Worm (Caenorhabditis elegans) whole organism, L3 larva: ENCODE results near the gene srh-83.

ENCODE experiments used
- R02D3.7 ChIP-seq: fragments of 150-350 bp; optimal IDR thresholded peaks from 2 replicates; lab custom pipeline; 2014; ENCODE audit warnings: missing biosample characterization, missing genetic modification characterization
- ZK546.5 ChIP-seq: sonication (generic microtip); optimal IDR thresholded peaks from 2 replicates; lab custom pipeline; 2017; ENCODE audit warnings: missing biosample characterization, missing genetic modification characterization
- aly-2 ChIP-seq: fragments of 150-350 bp; optimal IDR thresholded peaks from 2 replicates; lab custom pipeline; 2014; ENCODE audit warnings: missing biosample characterization, missing genetic modification characterization
- ama-1 ChIP-seq: fragments of 150-350 bp; optimal IDR thresholded peaks from 2 replicates; lab custom pipeline; 2018
- ceh-16 ChIP-seq: sonication (generic microtip); optimal IDR thresholded peaks from 2 replicates; lab custom pipeline; 2017; ENCODE audit warnings: missing biosample characterization, missing genetic modification characterization
- ceh-28 ChIP-seq: fragments of 150-350 bp; optimal IDR thresholded peaks from 2 replicates; lab custom pipeline; 2014; ENCODE audit warnings: missing biosample characterization, missing genetic modification reagents, missing genetic modification characterization
- ceh-82 ChIP-seq: fragments of 150-350 bp; optimal IDR thresholded peaks from 2 replicates; lab custom pipeline; 2014; ENCODE audit warnings: missing biosample characterization, missing genetic modification characterization
- ceh-9 ChIP-seq: sonication (generic microtip); optimal IDR thresholded peaks from 2 replicates; lab custom pipeline; 2018; ENCODE audit warnings: missing biosample characterization, missing genetic modification characterization
- daf-12 ChIP-seq: fragments of 150-350 bp; optimal IDR thresholded peaks from 2 replicates; lab custom pipeline; 2014; ENCODE audit warnings: missing biosample characterization, missing genetic modification reagents, missing genetic modification characterization
- egl-27 ChIP-seq: sonication (generic microtip); optimal IDR thresholded peaks from 4 replicates; lab custom pipeline; 2017; ENCODE audit warnings: missing biosample characterization, missing genetic modification reagents, missing genetic modification characterization
- egl-5 ChIP-seq: fragments of 150-350 bp; optimal IDR thresholded peaks from 2 replicates; lab custom pipeline; 2017; ENCODE audit warnings: missing biosample characterization, missing genetic modification reagents, missing genetic modification characterization, inconsistent platforms
- elt-1 ChIP-seq: fragments of 150-350 bp; optimal IDR thresholded peaks from 2 replicates; lab custom pipeline; 2014; ENCODE audit warnings: missing biosample characterization, missing genetic modification characterization
- elt-2 ChIP-seq: sonication (generic microtip); optimal IDR thresholded peaks from 2 replicates; lab custom pipeline; 2016; ENCODE audit warnings: missing genetic modification reagents, mild to moderate bottlenecking, missing genetic modification characterization, missing compliant biosample characterization
- elt-3 ChIP-seq, 3 experiments: fragments of 150-350 bp in 1 of 3; sonication (generic microtip) in 2 of 3; optimal IDR thresholded peaks; 2 replicates in 2 of 3; 4 replicates in 1 of 3; lab custom pipeline; 2014 to 2017; ENCODE audit warnings: missing biosample characterization in 3 of 3, missing genetic modification characterization in 3 of 3
- eor-1 ChIP-seq, 2 experiments: fragments of 150-350 bp; optimal IDR thresholded peaks; 2 replicates each; lab custom pipeline; 2014 to 2018; ENCODE audit warnings: missing biosample characterization in 2 of 2, missing genetic modification characterization in 2 of 2
- fkh-10 ChIP-seq: sonication (generic microtip); optimal IDR thresholded peaks from 2 replicates; lab custom pipeline; 2017; ENCODE audit warnings: missing biosample characterization, missing genetic modification reagents, missing genetic modification characterization
- fkh-2 ChIP-seq: fragments of 150-350 bp; optimal IDR thresholded peaks from 2 replicates; lab custom pipeline; 2014; ENCODE audit warnings: missing biosample characterization, missing genetic modification reagents, missing genetic modification characterization
- fos-1 ChIP-seq: fragments of 150-350 bp; optimal IDR thresholded peaks from 2 replicates; lab custom pipeline; 2014; ENCODE audit warnings: missing biosample characterization, missing genetic modification characterization
- hmg-11 ChIP-seq: sonication (generic microtip); optimal IDR thresholded peaks from 2 replicates; lab custom pipeline; 2016; ENCODE audit warnings: missing genetic modification characterization, missing compliant biosample characterization
- jun-1 ChIP-seq: fragments of 150-350 bp; optimal IDR thresholded peaks from 2 replicates; lab custom pipeline; 2014; ENCODE audit warnings: missing biosample characterization, missing genetic modification reagents, missing genetic modification characterization
- lin-15B ChIP-seq: fragments of 150-350 bp; optimal IDR thresholded peaks from 2 replicates; lab custom pipeline; 2014; ENCODE audit warnings: missing biosample characterization, missing genetic modification characterization
- lin-39 ChIP-seq: fragments of 150-350 bp; optimal IDR thresholded peaks from 2 replicates; lab custom pipeline; 2018; ENCODE audit warnings: missing biosample characterization, missing genetic modification reagents, missing genetic modification characterization
- lsy-12 ChIP-seq: sonication (generic microtip); optimal IDR thresholded peaks from 2 replicates; lab custom pipeline; 2016; ENCODE audit warnings: mild to moderate bottlenecking, missing genetic modification characterization, missing compliant biosample characterization
- mdl-1 ChIP-seq: fragments of 150-350 bp; optimal IDR thresholded peaks from 2 replicates; lab custom pipeline; 2014; ENCODE audit warnings: missing biosample characterization, missing genetic modification characterization
- nfya-1 ChIP-seq: sonication (generic microtip); optimal IDR thresholded peaks from 2 replicates; lab custom pipeline; 2017; ENCODE audit warnings: missing genetic modification characterization, mild to moderate bottlenecking, missing compliant biosample characterization, antibody characterized with exemption, moderate library complexity; ENCODE audit not compliant: insufficient read depth
- nhr-11 ChIP-seq: fragments of 150-350 bp; optimal IDR thresholded peaks from 2 replicates; lab custom pipeline; 2014; ENCODE audit warnings: missing biosample characterization, missing genetic modification characterization
- nhr-12 ChIP-seq: fragments of 150-350 bp; optimal IDR thresholded peaks from 2 replicates; lab custom pipeline; 2014; ENCODE audit warnings: missing biosample characterization, missing genetic modification characterization
- nhr-23 ChIP-seq: fragments of 150-350 bp; optimal IDR thresholded peaks from 2 replicates; lab custom pipeline; 2014; ENCODE audit warnings: missing biosample characterization, missing genetic modification reagents, missing genetic modification characterization
- nhr-237 ChIP-seq: fragments of 150-350 bp; optimal IDR thresholded peaks from 2 replicates; lab custom pipeline; 2014; ENCODE audit warnings: missing biosample characterization, missing genetic modification characterization
- nhr-25 ChIP-seq: sonication (generic microtip); optimal IDR thresholded peaks from 2 replicates; lab custom pipeline; 2017; ENCODE audit warnings: missing biosample characterization, missing genetic modification characterization
- nhr-28 ChIP-seq: fragments of 150-350 bp; optimal IDR thresholded peaks from 2 replicates; lab custom pipeline; 2014; ENCODE audit warnings: missing biosample characterization, missing genetic modification characterization
- nhr-67 ChIP-seq: fragments of 150-350 bp; optimal IDR thresholded peaks from 2 replicates; lab custom pipeline; 2014; ENCODE audit warnings: missing biosample characterization, missing genetic modification characterization
- nhr-76 ChIP-seq: fragments of 150-350 bp; sonication (generic microtip); optimal IDR thresholded peaks from 5 replicates; lab custom pipeline; 2014; ENCODE audit warnings: missing biosample characterization, missing genetic modification characterization
- nhr-77 ChIP-seq: fragments of 150-350 bp; optimal IDR thresholded peaks from 2 replicates; lab custom pipeline; 2014; ENCODE audit warnings: missing biosample characterization, missing genetic modification characterization
- pha-4 ChIP-seq: fragments of 150-350 bp; optimal IDR thresholded peaks from 2 replicates; lab custom pipeline; 2014; ENCODE audit warnings: missing biosample characterization, missing genetic modification reagents, missing genetic modification characterization
- pqm-1 ChIP-seq: fragments of 150-350 bp; optimal IDR thresholded peaks from 2 replicates; lab custom pipeline; 2017; ENCODE audit warnings: missing biosample characterization, missing genetic modification characterization, inconsistent platforms
- sea-2 ChIP-seq: fragments of 150-350 bp; sonication (generic microtip); optimal IDR thresholded peaks from 4 replicates; lab custom pipeline; 2014; ENCODE audit warnings: missing biosample characterization, missing genetic modification reagents, missing genetic modification characterization
- skn-1 ChIP-seq: fragments of 150-350 bp; optimal IDR thresholded peaks from 2 replicates; lab custom pipeline; 2014; ENCODE audit warnings: missing biosample characterization, missing genetic modification characterization
- snpc-4 ChIP-seq: fragments of 150-350 bp; optimal IDR thresholded peaks from 2 replicates; lab custom pipeline; 2014; ENCODE audit warnings: missing biosample characterization, missing genetic modification characterization
- tbx-2 ChIP-seq: sonication (generic microtip); optimal IDR thresholded peaks from 2 replicates; lab custom pipeline; 2016; ENCODE audit warnings: mild to moderate bottlenecking, missing genetic modification characterization, missing compliant biosample characterization
- unc-39 ChIP-seq: sonication (generic microtip); optimal IDR thresholded peaks from 4 replicates; lab custom pipeline; 2017; ENCODE audit warnings: missing biosample characterization, missing genetic modification characterization
- unc-62 ChIP-seq: fragments of 150-350 bp; sonication (generic microtip); optimal IDR thresholded peaks from 4 replicates; lab custom pipeline; 2014; ENCODE audit warnings: missing biosample characterization, missing genetic modification reagents, missing genetic modification characterization
- zag-1 ChIP-seq: fragments of 150-350 bp; optimal IDR thresholded peaks from 2 replicates; lab custom pipeline; 2014; ENCODE audit warnings: missing biosample characterization, missing genetic modification characterization
- ztf-11 ChIP-seq: fragments of 150-350 bp; optimal IDR thresholded peaks from 2 replicates; lab custom pipeline; 2014; ENCODE audit warnings: missing biosample characterization, missing genetic modification characterization
- ztf-4 ChIP-seq: fragments of 150-350 bp; optimal IDR thresholded peaks from 2 replicates; lab custom pipeline; 2014; ENCODE audit warnings: missing biosample characterization, missing genetic modification characterization

The srh-83 gene

DNA sequence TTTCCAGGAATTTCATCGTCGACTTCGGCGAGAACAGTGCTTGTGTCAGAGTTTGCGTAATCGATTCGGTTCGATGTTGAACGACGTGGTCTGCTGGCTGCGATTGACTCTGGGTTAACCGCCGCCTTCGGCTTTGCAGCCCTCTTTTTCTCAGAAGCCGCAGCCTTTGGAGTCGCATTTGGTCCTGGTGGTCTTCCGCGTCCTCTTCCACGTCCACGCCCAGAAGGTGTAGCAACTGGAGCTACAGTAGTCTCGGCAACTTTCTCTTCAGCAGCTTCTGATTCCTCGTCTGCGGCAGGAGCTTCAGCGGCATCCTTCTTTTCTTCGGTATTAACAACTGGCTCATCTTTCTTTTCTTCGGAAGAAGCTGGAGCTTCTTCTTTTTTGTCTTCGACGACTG, 30.5 kb downstream of the srh-83 start:
- TF ChIP-seq egl-27 (tag; lab: Kevin White, UChicago) = no peak
- no peak for TF ChIP-seq ztf-11 (tag; lab: Kevin White, UChicago)
- no peak for TF ChIP-seq nhr-25 (tag; lab: Kevin White, UChicago)
- TF ChIP-seq nhr-76 (tag; lab: Kevin White, UChicago) = no peak
- TF ChIP-seq mdl-1 (tag; lab: Kevin White, UChicago) = no peak
- TF ChIP-seq hmg-11 (tag; lab: Kevin White, UChicago) = no peak
- no peak for TF ChIP-seq eor-1 (tag; optimal IDR thresholded peaks at IDR 0.05; lab: Kevin White, UChicago)
- no peak for TF ChIP-seq ZK546.5 (tag; lab: Kevin White, UChicago)
- TF ChIP-seq lin-39 (tag; lab: Kevin White, UChicago) = no peak
- TF ChIP-seq ceh-16 (tag; lab: Kevin White, UChicago) = no peak
- TF ChIP-seq daf-12 (tag; lab: Kevin White, UChicago) = no peak
- TF ChIP-seq pha-4 (tag; lab: Kevin White, UChicago) = no peak
- TF ChIP-seq, all 47 proteins: peak for 0

DNA sequence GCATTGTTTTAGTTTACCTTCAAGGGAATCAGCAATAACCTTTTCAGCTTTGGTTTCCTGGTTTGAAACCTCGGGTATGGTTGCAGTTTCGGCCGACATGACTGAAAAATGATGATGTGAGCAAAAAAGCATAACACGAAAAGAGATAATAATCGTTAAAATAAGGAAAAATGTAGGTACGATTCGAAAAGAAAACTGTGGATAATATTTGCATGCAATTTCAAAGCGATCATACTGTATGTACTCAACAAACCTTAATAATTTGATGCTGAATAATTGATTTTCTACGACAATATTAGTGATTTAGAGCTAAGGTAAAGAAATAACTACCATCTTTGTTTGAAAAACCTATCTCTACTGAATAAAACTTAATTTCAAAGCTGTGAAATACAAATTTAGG, 31.7 kb downstream of the srh-83 start, which contains the start of gene attf-2:
Gene attf-2, minus strand, starts transcription at position 101 of the 400 bp plus-strand sequence.
- TF ChIP-seq nhr-76 (tag; lab: Kevin White, UChicago) (no peak), hmg-11 (tag; lab: Kevin White, UChicago) (no peak), nfya-1 (tag; lab: Kevin White, UChicago) (no peak), nhr-11 (tag; lab: Kevin White, UChicago) (no peak), tbx-2 (tag; lab: Kevin White, UChicago) (no peak), nhr-67 (tag; lab: Kevin White, UChicago) (no peak), nhr-237 (tag; lab: Kevin White, UChicago) (no peak), fos-1 (tag; lab: Kevin White, UChicago) (no peak), unc-62 (GFP tag; lab: Kevin White, UChicago) (no peak), egl-5 (no peak), ceh-9 (tag; lab: Kevin White, UChicago) (no peak), egl-27 (tag; lab: Kevin White, UChicago) (no peak), pha-4 (tag; lab: Kevin White, UChicago) (no peak), nhr-12 (tag; lab: Kevin White, UChicago) (no peak), daf-12 (tag; lab: Kevin White, UChicago) (no peak)
- TF ChIP-seq, all 47 proteins: peak for 0

DNA sequence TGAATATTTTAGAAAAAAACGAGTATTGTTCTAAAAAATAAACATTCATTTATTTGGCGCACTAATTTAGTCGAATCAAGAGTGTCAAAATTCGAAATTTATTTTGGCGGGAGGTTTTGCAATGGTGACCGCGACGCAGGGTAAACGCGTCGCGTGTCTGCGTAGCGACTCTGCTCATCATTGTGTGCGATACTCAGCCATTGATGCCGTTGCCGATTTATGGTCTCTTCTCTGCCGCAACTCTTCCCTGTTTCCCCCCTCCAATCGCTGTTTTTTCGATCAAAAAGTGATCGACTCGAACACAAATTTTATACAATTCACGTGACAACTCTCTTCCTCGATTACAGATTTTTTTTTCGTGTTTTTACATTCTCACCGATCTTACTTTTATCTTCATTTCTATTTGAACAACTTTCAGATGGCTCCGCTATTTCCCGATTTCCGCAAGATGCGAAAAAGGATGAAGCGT, 32.2 kb downstream of the srh-83 start, which contains the start of gene F09G2.2:
Gene F09G2.2, plus strand, starts transcription at position 419 of the 469 bp plus-strand sequence.
- no peak for TF ChIP-seq nhr-67 (tag; lab: Kevin White, UChicago)
- TF ChIP-seq R02D3.7 = peak; percentile 71
- no peak for TF ChIP-seq nhr-28 (tag; lab: Kevin White, UChicago)
- TF ChIP-seq ztf-4 (tag; lab: Kevin White, UChicago) = peak; percentile 32
- peak; percentile 46 for TF ChIP-seq egl-27 (tag; lab: Kevin White, UChicago)
- TF ChIP-seq fos-1 (tag; lab: Kevin White, UChicago) = no peak
- no peak for TF ChIP-seq unc-39 (tag; lab: Kevin White, UChicago)
- TF ChIP-seq elt-1 (tag; lab: Kevin White, UChicago) = peak; percentile 59
- no peak for TF ChIP-seq fkh-2
- TF ChIP-seq elt-3 (tag; optimal IDR thresholded peaks at IDR 0.05; lab: Kevin White, UChicago) = no peak
- peak; percentile 87 for TF ChIP-seq egl-5
- no peak for TF ChIP-seq nhr-12 (tag; lab: Kevin White, UChicago)
- TF ChIP-seq ZK546.5 (tag; lab: Kevin White, UChicago) = peak; percentile 16
- peak; percentile 97 for TF ChIP-seq lin-39 (tag; lab: Kevin White, UChicago)
- TF ChIP-seq mdl-1 (tag; lab: Kevin White, UChicago) = no peak
- peak; percentile 96 for TF ChIP-seq nhr-25 (tag; lab: Kevin White, UChicago)
- TF ChIP-seq hmg-11 (tag; lab: Kevin White, UChicago) = peak; percentile 82
- peak; percentile 82 for TF ChIP-seq snpc-4
- TF ChIP-seq ceh-82 (tag; lab: Kevin White, UChicago) = peak; percentile 2
- peak; percentile 95 for TF ChIP-seq nfya-1 (tag; lab: Kevin White, UChicago)
- TF ChIP-seq nhr-237 (tag; lab: Kevin White, UChicago) = no peak
- TF ChIP-seq ceh-28 (tag; lab: Kevin White, UChicago) = peak; percentile 64
- peak; percentile 89 for TF ChIP-seq pha-4 (tag; lab: Kevin White, UChicago)
- TF ChIP-seq lin-15B (tag; lab: Kevin White, UChicago) = peak; percentile 92
- TF ChIP-seq fkh-10 = peak; percentile 8
- TF ChIP-seq ztf-11 (tag; lab: Kevin White, UChicago) = no peak
- TF ChIP-seq ceh-16 (tag; lab: Kevin White, UChicago) = no peak
- TF ChIP-seq ceh-9 (tag; lab: Kevin White, UChicago) = no peak
- no peak for TF ChIP-seq nhr-77
- no peak for TF ChIP-seq unc-62 (GFP tag; lab: Kevin White, UChicago)
- peak; percentile 89 for TF ChIP-seq elt-2 (tag; lab: Kevin White, UChicago)
- no peak for TF ChIP-seq daf-12 (tag; lab: Kevin White, UChicago)
- peak; percentile 75 for TF ChIP-seq pqm-1
- TF ChIP-seq nhr-23 = peak; percentile 96
- peak; percentile 67 for TF ChIP-seq lsy-12 (tag; lab: Kevin White, UChicago)
- TF ChIP-seq nhr-76 (tag; lab: Kevin White, UChicago) = no peak
- TF ChIP-seq skn-1 (tag; lab: Kevin White, UChicago) = peak; percentile 90
- no peak for TF ChIP-seq zag-1 (tag; lab: Kevin White, UChicago)
- TF ChIP-seq ama-1 = peak; percentile 78
- TF ChIP-seq eor-1 (tag; optimal IDR thresholded peaks at IDR 0.05; lab: Kevin White, UChicago) = no peak
- peak; percentile 94 for TF ChIP-seq jun-1 (tag; lab: Kevin White, UChicago)
- TF ChIP-seq sea-2 (GFP tag; lab: Kevin White, UChicago) = no peak
- no peak for TF ChIP-seq aly-2 (tag; lab: Kevin White, UChicago)
- peak; percentile 45 for TF ChIP-seq tbx-2 (tag; lab: Kevin White, UChicago)
